Fruit fly (Drosophila melanogaster) whole organism, wandering third instar larva: ENCODE data around the gene Pect.
A peak's percentile ranks its signal among the peaks of the same experiment; 100 is the strongest.

ENCODE experiments used
- CG32264 ChIP-seq: fragments of 200-800 bp; sonication (Bioruptor generic); optimal IDR thresholded peaks from 2 replicates; lab custom pipeline; 2016; ENCODE audit warnings: missing biosample characterization, missing genetic modification characterization
- CG9705 ChIP-seq: fragments of 200-800 bp; sonication (Bioruptor generic); optimal IDR thresholded peaks from 2 replicates; lab custom pipeline; 2018; ENCODE audit warnings: missing biosample characterization, mild to moderate bottlenecking, missing genetic modification characterization
- CrebA ChIP-seq: fragments of 200-800 bp; sonication (Bioruptor generic); optimal IDR thresholded peaks from 2 replicates; lab custom pipeline; 2016; ENCODE audit warnings: missing biosample characterization, mild to moderate bottlenecking, missing genetic modification characterization, borderline replicate concordance
- Dif ChIP-seq: fragments of 200-275, 200-300 bp; sonication (Bioruptor generic); optimal IDR thresholded peaks from 2 replicates; lab custom pipeline; 2018; ENCODE audit warnings: missing biosample characterization, missing genetic modification characterization; ENCODE audit not compliant: partially characterized antibody
- HLH106 ChIP-seq: fragments of 200-800 bp; optimal IDR thresholded peaks from 3 replicates; lab custom pipeline; 2019; ENCODE audit warnings: missing biosample characterization, mild to moderate bottlenecking, missing genetic modification characterization, moderate library complexity
- Hnf4 ChIP-seq: fragments of 200-800 bp; sonication (Bioruptor generic); optimal IDR thresholded peaks from 2 replicates; lab custom pipeline; 2016; ENCODE audit warnings: missing biosample characterization, mild to moderate bottlenecking, missing genetic modification characterization
- Myc ChIP-seq: fragments of >200 bp; optimal IDR thresholded peaks from 2 replicates; lab custom pipeline; 2017
- N ChIP-seq: fragments of >200 bp; optimal IDR thresholded peaks from 2 replicates; lab custom pipeline; 2018; ENCODE audit warnings: missing biosample characterization, missing external identifiers, missing genetic modification characterization
- OdsH ChIP-seq: fragments of 200-800 bp; sonication (Bioruptor generic); optimal IDR thresholded peaks from 2 replicates; lab custom pipeline; 2016; ENCODE audit warnings: missing biosample characterization, mild to moderate bottlenecking, missing genetic modification characterization
- Rel ChIP-seq, 2 experiments: fragments of 200-800 bp; sonication (Bioruptor generic) in 1 of 2; optimal IDR thresholded peaks; 2 replicates in 1 of 2; 3 replicates in 1 of 2; lab custom pipeline; 2016 to 2019; ENCODE audit warnings: mild to moderate bottlenecking in 2 of 2, missing biosample characterization in 2 of 2, missing genetic modification characterization in 2 of 2, moderate library complexity in 1 of 2
- Sp1 ChIP-seq: fragments of 200-800 bp; sonication (Bioruptor generic); optimal IDR thresholded peaks from 3 replicates; lab custom pipeline; 2019; ENCODE audit warnings: missing biosample characterization, mild to moderate bottlenecking, missing genetic modification characterization, moderate library complexity
- br ChIP-seq: fragments of 200-800 bp; sonication (Bioruptor generic); optimal IDR thresholded peaks from 2 replicates; lab custom pipeline; 2016; ENCODE audit warnings: missing biosample characterization, missing genetic modification characterization
- dl ChIP-seq, 2 experiments: fragments of 175-275, 200-275 bp in 1 of 2; fragments of 200-275 bp in 1 of 2; sonication (Bioruptor generic); optimal IDR thresholded peaks; lab custom pipeline; 2018; ENCODE audit warnings: mild to moderate bottlenecking in 2 of 2, missing biosample characterization in 2 of 2, missing genetic modification characterization in 2 of 2, moderate library complexity in 2 of 2; ENCODE audit not compliant: partially characterized antibody in 2 of 2, insufficient read depth in 1 of 2
- dmrt93B ChIP-seq: fragments of 200-800 bp; sonication (Bioruptor generic); optimal IDR thresholded peaks from 2 replicates; lab custom pipeline; 2018; ENCODE audit warnings: missing biosample characterization, mild to moderate bottlenecking, missing genetic modification characterization
- dsf ChIP-seq: sonication (Bioruptor generic); optimal IDR thresholded peaks from 2 replicates; lab custom pipeline; 2016; ENCODE audit warnings: missing biosample characterization, missing genetic modification characterization, borderline replicate concordance
- ey ChIP-seq: fragments of 200-800 bp; sonication (Bioruptor generic); optimal IDR thresholded peaks from 2 replicates; lab custom pipeline; 2016; ENCODE audit warnings: missing biosample characterization, missing genetic modification characterization
- foxo ChIP-seq, 2 experiments: fragments of 200-800 bp; sonication (Bioruptor generic); optimal IDR thresholded peaks; 2 replicates in 1 of 2; 3 replicates in 1 of 2; lab custom pipeline; 2016 to 2017; ENCODE audit warnings: missing biosample characterization in 2 of 2, missing genetic modification characterization in 2 of 2
- h ChIP-seq: fragments of 200-800 bp; sonication (Bioruptor generic); optimal IDR thresholded peaks from 3 replicates; lab custom pipeline; 2016; ENCODE audit warnings: missing biosample characterization, mild to moderate bottlenecking, missing genetic modification characterization
- jim ChIP-seq: fragments of 175-275, 200-325 bp; sonication (Bioruptor generic); optimal IDR thresholded peaks from 2 replicates; lab custom pipeline; 2016; ENCODE audit warnings: missing biosample characterization, mild to moderate bottlenecking, missing genetic modification characterization
- lola ChIP-seq: fragments of >200 bp; optimal IDR thresholded peaks from 2 replicates; lab custom pipeline; 2017; ENCODE audit warnings: missing biosample characterization, missing genetic modification characterization
- pan ChIP-seq: fragments of >200 bp; optimal IDR thresholded peaks from 2 replicates; lab custom pipeline; 2017
- psq ChIP-seq: fragments of 200-800 bp; sonication (Bioruptor generic); optimal IDR thresholded peaks from 3 replicates; lab custom pipeline; 2017; ENCODE audit warnings: missing biosample characterization, mild to moderate bottlenecking, missing genetic modification characterization, moderate library complexity
- rgr ChIP-seq: fragments of 200-800 bp; sonication (Bioruptor generic); optimal IDR thresholded peaks from 3 replicates; lab custom pipeline; 2016; ENCODE audit warnings: missing biosample characterization, mild to moderate bottlenecking, missing genetic modification characterization
- sage ChIP-seq: fragments of 200-800 bp; sonication (Bioruptor generic); optimal IDR thresholded peaks from 2 replicates; lab custom pipeline; 2016; ENCODE audit warnings: missing biosample characterization, mild to moderate bottlenecking, missing genetic modification characterization
- tai ChIP-seq: sonication (Bioruptor generic); optimal IDR thresholded peaks from 2 replicates; lab custom pipeline; 2016; ENCODE audit warnings: missing biosample characterization, missing genetic modification characterization
- usp ChIP-seq: fragments of >200 bp; optimal IDR thresholded peaks from 2 replicates; lab custom pipeline; 2017; ENCODE audit warnings: missing biosample characterization, missing genetic modification characterization
- woc ChIP-seq: sonication (Bioruptor generic); optimal IDR thresholded peaks from 2 replicates; lab custom pipeline; 2016; ENCODE audit warnings: missing biosample characterization, mild to moderate bottlenecking, missing genetic modification characterization

The Pect gene

dm6 chr2L:13203437-13204137 lies at the start of gene Pect:
TSS of gene Pect (plus strand) at chr2L:13203762.
- TF ChIP-seq Sp1 (GFP tag; lab: Kevin White, UChicago) (peak; percentile 30), foxo (GFP tag; optimal IDR thresholded peaks at IDR 0.05; lab: Kevin White, UChicago) (no peak), dsf (GFP tag; lab: Kevin White, UChicago) (no peak), jim (no peak), OdsH (GFP tag; lab: Kevin White, UChicago) (no peak), dl (GFP tag; optimal IDR thresholded peaks at IDR 0.05; lab: Kevin White, UChicago; ENCODE audit: insufficient read depth in 1 of 2, partially characterized antibody in 2 of 2) (peak in 1 of 2 experiments; percentile 17), sage (no peak), pan (no peak), h (peak; percentile 47), psq (GFP tag; lab: Kevin White, UChicago) (peak; percentile 43), Rel (GFP tag; optimal IDR thresholded peaks at IDR 0.05; lab: Kevin White, UChicago) (no peak), Rel (tag; optimal IDR thresholded peaks at IDR 0.05; lab: Kevin White, UChicago) (peak; percentile 53), usp (GFP tag; lab: Kevin White, UChicago) (no peak), CG32264 (GFP tag; lab: Kevin White, UChicago) (no peak), Dif (GFP tag; lab: Kevin White, UChicago) (peak; percentile 51), dmrt93B (GFP tag; lab: Kevin White, UChicago) (no peak), CG9705 (GFP tag; lab: Kevin White, UChicago) (no peak), N (GFP tag; lab: Kevin White, UChicago) (no peak)

dm6 chr2L:13154313-13154712 lies 49.2 kb upstream of the Pect start:
- TF ChIP-seq Dif (GFP tag; lab: Kevin White, UChicago) (peak; percentile 14), N (GFP tag; lab: Kevin White, UChicago) (no peak)

- peak in 1 of 2 experiments; percentile 24 for TF ChIP-seq foxo (GFP tag; optimal IDR thresholded peaks at IDR 0.05; lab: Kevin White, UChicago)
- peak; percentile 1 for TF ChIP-seq Sp1 (GFP tag; lab: Kevin White, UChicago)
- peak; percentile 22 for TF ChIP-seq psq (GFP tag; lab: Kevin White, UChicago)
- TF ChIP-seq tai (GFP tag; lab: Kevin White, UChicago): no peak
- TF ChIP-seq HLH106 (tag; lab: Kevin White, UChicago): no peak
Measured at dm6 chr2L:13156349-13156748, 47.2 kb upstream of the Pect start.

dm6 chr2L:13157903-13158302 lies 45.7 kb upstream of the Pect start:
- peak; percentile 28 for TF ChIP-seq rgr (GFP tag; lab: Kevin White, UChicago)
- TF ChIP-seq br (GFP tag; lab: Kevin White, UChicago): no peak
- TF ChIP-seq CG32264 (GFP tag; lab: Kevin White, UChicago): no peak
- peak; percentile 5 for TF ChIP-seq dmrt93B (GFP tag; lab: Kevin White, UChicago)
- TF ChIP-seq HLH106 (tag; lab: Kevin White, UChicago): peak; percentile 27
- TF ChIP-seq Myc (lab: Kevin White, UChicago): peak; percentile 17
- TF ChIP-seq lola (GFP tag; lab: Kevin White, UChicago): no peak
- TF ChIP-seq usp (GFP tag; lab: Kevin White, UChicago): no peak
- TF ChIP-seq Hnf4: no peak
- peak; percentile 28 for TF ChIP-seq h
- TF ChIP-seq sage: no peak

- TF ChIP-seq Hnf4 (no peak), CG32264 (GFP tag; lab: Kevin White, UChicago) (no peak), usp (GFP tag; lab: Kevin White, UChicago) (no peak), woc (GFP tag; lab: Kevin White, UChicago) (no peak), OdsH (GFP tag; lab: Kevin White, UChicago) (no peak), Sp1 (GFP tag; lab: Kevin White, UChicago) (no peak), Rel (GFP tag; optimal IDR thresholded peaks at IDR 0.05; lab: Kevin White, UChicago) (no peak), Rel (tag; optimal IDR thresholded peaks at IDR 0.05; lab: Kevin White, UChicago) (no peak), foxo (GFP tag; optimal IDR thresholded peaks at IDR 0.05; lab: Kevin White, UChicago) (no peak), CrebA (no peak), ey (GFP tag; lab: Kevin White, UChicago) (no peak), N (GFP tag; lab: Kevin White, UChicago) (no peak), lola (GFP tag; lab: Kevin White, UChicago) (no peak)
Measured at dm6 chr2L:13158510-13158909, 45.1 kb upstream of the Pect start, which contains the start of gene Pk34A. TSS of gene Pk34A (plus strand) at chr2L:13158810.
